Worm (Caenorhabditis elegans) whole organism, L4 larva: ENCODE measurements around the gene F45D3.4.

Source experiments
- D1046.2 ChIP-seq: fragments of 200-800 bp; sonication (Bioruptor generic); IDR thresholded peaks from 2 replicates; pipeline ENCODE4 v1.3.6; 2022; ENCODE audit warnings: missing genetic modification characterization, missing compliant biosample characterization
- F10B5.3 ChIP-seq: sonication (generic microtip); optimal IDR thresholded peaks from 2 replicates; lab custom pipeline; 2016; ENCODE audit warnings: mild to moderate bottlenecking, missing genetic modification characterization, missing compliant biosample characterization
- ceh-82 ChIP-seq: sonication (generic microtip); optimal IDR thresholded peaks from 2 replicates; lab custom pipeline; 2017; ENCODE audit warnings: missing biosample characterization, missing genetic modification characterization
- fkh-10 ChIP-seq: fragments of 150-350 bp; optimal IDR thresholded peaks from 2 replicates; lab custom pipeline; 2014; ENCODE audit warnings: missing biosample characterization, missing genetic modification reagents, missing genetic modification characterization
- nhr-11 ChIP-seq: fragments of 150-350 bp; optimal IDR thresholded peaks from 2 replicates; lab custom pipeline; 2014; ENCODE audit warnings: missing biosample characterization, missing genetic modification characterization

ce11 chrV:12538984-12539852 is 13.8 kb downstream of the F45D3.4 start:
- TF ChIP-seq ceh-82 (tag; lab: Kevin White, UChicago): no peak
- no peak for TF ChIP-seq D1046.2 (GFP tag; lab: Robert Waterston, UW)
- TF ChIP-seq nhr-11 (tag; lab: Kevin White, UChicago): no peak
- no peak for TF ChIP-seq fkh-10 (GFP tag; lab: Kevin White, UChicago)
- no peak for TF ChIP-seq F10B5.3 (tag; lab: Kevin White, UChicago)
